Worm (Caenorhabditis elegans) whole organism, L3 larva: ENCODE results near the gene eif-3.L.

Source experiments
- ama-1 ChIP-seq: fragments of 150-350 bp; optimal IDR thresholded peaks from 2 replicates; lab custom pipeline; 2018
- ceh-82 ChIP-seq: fragments of 150-350 bp; optimal IDR thresholded peaks from 2 replicates; lab custom pipeline; 2014; ENCODE audit warnings: missing biosample characterization, missing genetic modification characterization
- elt-3 ChIP-seq, 3 experiments: fragments of 150-350 bp in 1 of 3; sonication (generic microtip) in 2 of 3; optimal IDR thresholded peaks; 2 replicates in 2 of 3; 4 replicates in 1 of 3; lab custom pipeline; 2014 to 2017; ENCODE audit warnings: missing biosample characterization in 3 of 3, missing genetic modification characterization in 3 of 3
- fkh-10 ChIP-seq: sonication (generic microtip); optimal IDR thresholded peaks from 2 replicates; lab custom pipeline; 2017; ENCODE audit warnings: missing biosample characterization, missing genetic modification reagents, missing genetic modification characterization
- nhr-11 ChIP-seq: fragments of 150-350 bp; optimal IDR thresholded peaks from 2 replicates; lab custom pipeline; 2014; ENCODE audit warnings: missing biosample characterization, missing genetic modification characterization
- nhr-237 ChIP-seq: fragments of 150-350 bp; optimal IDR thresholded peaks from 2 replicates; lab custom pipeline; 2014; ENCODE audit warnings: missing biosample characterization, missing genetic modification characterization
- pha-4 ChIP-seq: fragments of 150-350 bp; optimal IDR thresholded peaks from 2 replicates; lab custom pipeline; 2014; ENCODE audit warnings: missing biosample characterization, missing genetic modification reagents, missing genetic modification characterization
- pqm-1 ChIP-seq: fragments of 150-350 bp; optimal IDR thresholded peaks from 2 replicates; lab custom pipeline; 2017; ENCODE audit warnings: missing biosample characterization, missing genetic modification characterization, inconsistent platforms
- skn-1 ChIP-seq: fragments of 150-350 bp; optimal IDR thresholded peaks from 2 replicates; lab custom pipeline; 2014; ENCODE audit warnings: missing biosample characterization, missing genetic modification characterization

ce11 chrII:5577060-5577459, 45.2 kb downstream of the eif-3.L start:
- TF ChIP-seq elt-3 (tag; optimal IDR thresholded peaks at IDR 0.05; lab: Kevin White, UChicago) (no peak), pqm-1 (tag; lab: Kevin White, UChicago) (no peak), nhr-237 (tag; lab: Kevin White, UChicago) (no peak), nhr-11 (tag; lab: Kevin White, UChicago) (no peak), pha-4 (tag; lab: Kevin White, UChicago) (peak; percentile 34), skn-1 (no peak), fkh-10 (GFP tag; lab: Kevin White, UChicago) (no peak), ceh-82 (tag; lab: Kevin White, UChicago) (no peak), ama-1 (lab: Kevin White, UChicago) (no peak)
